Fruit fly (Drosophila melanogaster): ENCODE results near the gene Acsf3.
A peak's percentile ranks its signal among the peaks of the same experiment; 100 is the strongest.

Acsf3 gene

dm6 chrX:7323649-7324511, 5.0 kb upstream of the Acsf3 start, which contains the start of the genes Atg5 and Dok (continued):
- TF ChIP-seq CG8924 (tag; optimal IDR thresholded peaks at IDR 0.05) (peak; percentile 25), CG2129 (GFP tag; IDR thresholded peaks at IDR 0.05; ENCODE audit: partially characterized antibody) (no peak), CG10274 (GFP tag; optimal IDR thresholded peaks at IDR 0.05) (no peak), CG15269 (tag; optimal IDR thresholded peaks at IDR 0.05) (peak; percentile 21), CG12391 (tag; optimal IDR thresholded peaks at IDR 0.05) (peak; percentile 68), nom (GFP tag; optimal IDR thresholded peaks at IDR 0.05) (peak; percentile 17), HLH54F (GFP tag; optimal IDR thresholded peaks at IDR 0.05) (peak; percentile 26), caup (GFP tag; optimal IDR thresholded peaks at IDR 0.05; ENCODE audit: severe bottlenecking) (no peak), Aef1 (GFP tag; IDR thresholded peaks at IDR 0.05) (0 out of 3 replicates have a peak, but pooled peaks have one; percentile 15), E2f1 (GFP tag; IDR thresholded peaks at IDR 0.05) (no peak), ewg (GFP tag; optimal IDR thresholded peaks at IDR 0.05) (peak; percentile 14), slbo (GFP tag; IDR thresholded peaks at IDR 0.05) (peak; percentile 72), eyg (GFP tag; optimal IDR thresholded peaks at IDR 0.05) (no peak), row (GFP tag; IDR thresholded peaks at IDR 0.05) (peak; percentile 77), Elba2 (GFP tag; optimal IDR thresholded peaks at IDR 0.05) (peak; percentile 91), mld (GFP tag; IDR thresholded peaks at IDR 0.05; ENCODE audit: partially characterized antibody) (0 out of 3 replicates have a peak, but pooled peaks have one; percentile 26), Hey (tag; optimal IDR thresholded peaks at IDR 0.05) (no peak), E2f2 (GFP tag; IDR thresholded peaks at IDR 0.05) (peak; percentile 32; the same call in 1 of the 2 replicates), zfh1 (GFP tag; IDR thresholded peaks at IDR 0.05) (peak; percentile 16; the same call in 1 of the 3 replicates), CG14014 (GFP tag; IDR thresholded peaks at IDR 0.05) (no peak), bab2 (GFP tag; optimal IDR thresholded peaks at IDR 0.05) (peak; percentile 9), CG12659 (GFP tag; optimal IDR thresholded peaks at IDR 0.05) (peak; percentile 39), inv (GFP tag; IDR thresholded peaks at IDR 0.05; ENCODE audit: partially characterized antibody) (peak; percentile 56; the same call in 1 of the 2 replicates), ap (GFP tag; IDR thresholded peaks at IDR 0.05) (no peak), pb (GFP tag; optimal IDR thresholded peaks at IDR 0.05) (no peak), schlank (tag; optimal IDR thresholded peaks at IDR 0.05) (no peak), CG3847 (GFP tag; IDR thresholded peaks at IDR 0.05) (peak; percentile 82), dati (GFP tag; IDR thresholded peaks at IDR 0.05) (no peak), CG13775 (GFP tag; optimal IDR thresholded peaks at IDR 0.05) (peak; percentile 56), wek (GFP tag; optimal IDR thresholded peaks at IDR 0.05) (no peak), Jarid2 (GFP tag; optimal IDR thresholded peaks at IDR 0.05) (no peak), CG18262 (tag; optimal IDR thresholded peaks at IDR 0.05) (peak; percentile 18), CG33557 (GFP tag; optimal IDR thresholded peaks at IDR 0.05) (no peak), nmo (GFP tag; optimal IDR thresholded peaks at IDR 0.05) (peak; percentile 59), Abd-B (GFP tag; optimal IDR thresholded peaks at IDR 0.05) (peak; percentile 37), cwo (GFP tag; optimal IDR thresholded peaks at IDR 0.05) (no peak), Sry-δ (GFP tag; optimal IDR thresholded peaks at IDR 0.05) (peak; percentile 88), sens-2 (GFP tag; IDR thresholded peaks at IDR 0.05) (no peak), Ets65A (GFP tag) (peak; percentile 94), amos (GFP tag; IDR thresholded peaks at IDR 0.05; ENCODE audit: partially characterized antibody) (peak; percentile 79), Sry-β (GFP tag; optimal IDR thresholded peaks at IDR 0.05) (peak; percentile 53), Bgb (GFP tag; IDR thresholded peaks at IDR 0.05; ENCODE audit: partially characterized antibody) (peak; percentile 67), lab (GFP tag; optimal IDR thresholded peaks at IDR 0.05) (peak; percentile 31), CG10366 (GFP tag; IDR thresholded peaks at IDR 0.05) (peak; percentile 14; the same call in 1 of the 2 replicates), CG16813 (GFP tag; IDR thresholded peaks at IDR 0.05; ENCODE audit: partially characterized antibody) (peak; percentile 72), CG5245 (GFP tag; optimal IDR thresholded peaks at IDR 0.05) (no peak), sna (GFP tag; IDR thresholded peaks at IDR 0.05; ENCODE audit: partially characterized antibody) (peak; percentile 34; the same call in 1 of the 2 replicates)
